Worm (Caenorhabditis elegans) whole organism, L2 larva: Measurements from ENCODE around the gene W01G7.4.

Source experiments
- ceh-82 ChIP-seq: fragments of 150-350 bp; optimal IDR thresholded peaks from 2 replicates; lab custom pipeline; 2014; ENCODE audit warnings: missing biosample characterization, missing genetic modification characterization
- crh-2 ChIP-seq: sonication (generic microtip); optimal IDR thresholded peaks from 2 replicates; lab custom pipeline; 2017; ENCODE audit warnings: missing biosample characterization, missing genetic modification characterization
- elt-3 ChIP-seq: sonication (generic microtip); optimal IDR thresholded peaks from 2 replicates; lab custom pipeline; 2017; ENCODE audit warnings: missing biosample characterization, missing genetic modification characterization
- fos-1 ChIP-seq: fragments of 150-350 bp; optimal IDR thresholded peaks from 2 replicates; lab custom pipeline; 2014; ENCODE audit warnings: missing biosample characterization, missing genetic modification characterization
- lin-11 ChIP-seq: fragments of 150-350 bp; sonication (generic microtip); optimal IDR thresholded peaks from 2 replicates; lab custom pipeline; 2014; ENCODE audit warnings: missing biosample characterization, missing genetic modification characterization, inconsistent platforms, mixed read lengths
- mbf-1 ChIP-seq: sonication (generic microtip); optimal IDR thresholded peaks from 2 replicates; lab custom pipeline; 2017; ENCODE audit warnings: missing biosample characterization, missing genetic modification characterization
- mdl-1 ChIP-seq, 2 experiments: fragments of 150-350 bp in 1 of 2; sonication (generic microtip) in 1 of 2; optimal IDR thresholded peaks; 2 replicates each; lab custom pipeline; 2017; ENCODE audit warnings: missing biosample characterization in 2 of 2, missing genetic modification characterization in 2 of 2
- nhr-77 ChIP-seq: fragments of 150-350 bp; optimal IDR thresholded peaks from 2 replicates; lab custom pipeline; 2014; ENCODE audit warnings: missing biosample characterization, missing genetic modification characterization
- unc-62 ChIP-seq: fragments of 150-350 bp; optimal IDR thresholded peaks from 2 replicates; lab custom pipeline; 2014; ENCODE audit warnings: missing biosample characterization, missing genetic modification reagents, missing genetic modification characterization
- zag-1 ChIP-seq: fragments of 150-350 bp; optimal IDR thresholded peaks from 2 replicates; lab custom pipeline; 2014; ENCODE audit warnings: missing biosample characterization, missing genetic modification characterization

- TF ChIP-seq crh-2 (tag; lab: Kevin White, UChicago), result peak; percentile 26
- no peak for TF ChIP-seq fos-1 (tag; lab: Kevin White, UChicago)
- TF ChIP-seq unc-62 (GFP tag; lab: Kevin White, UChicago), result no peak
- no peak for TF ChIP-seq elt-3 (tag; lab: Kevin White, UChicago)
- no peak for TF ChIP-seq ceh-82
- TF ChIP-seq mdl-1 (tag; optimal IDR thresholded peaks at IDR 0.05; lab: Kevin White, UChicago), result no peak
- no peak for TF ChIP-seq lin-11 (tag; lab: Kevin White, UChicago)
- TF ChIP-seq zag-1 (tag; lab: Kevin White, UChicago), result no peak
- no peak for TF ChIP-seq nhr-77 (tag; lab: Kevin White, UChicago)
- no peak for TF ChIP-seq mbf-1 (tag; lab: Kevin White, UChicago)
These were observed 22.8 kb upstream of the W01G7.4 start for ce11 chrII:14037484-14038303.
